Worm (Caenorhabditis elegans): ENCODE measurements around the gene cnc-6.

DNA sequence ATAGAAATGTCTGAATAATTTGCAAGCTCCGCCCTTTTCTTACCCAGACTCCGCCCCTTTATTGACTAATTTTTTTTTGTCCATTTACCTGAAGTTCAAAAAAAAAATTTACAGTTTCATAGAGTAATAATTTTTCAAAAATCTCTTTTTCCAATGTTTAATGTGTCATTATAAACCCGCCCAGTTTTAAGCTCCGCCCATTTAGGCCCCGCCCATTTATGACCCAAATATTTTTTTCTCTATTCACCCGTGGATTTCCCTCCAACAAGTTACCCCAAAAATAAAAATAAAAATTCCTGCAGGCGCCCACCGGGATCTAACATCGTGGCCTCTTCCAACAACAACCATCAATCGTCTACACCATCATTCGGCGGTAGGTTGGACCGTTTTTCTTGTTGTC lies 24.7 kb downstream of the cnc-6 start, which contains the start of gene rimb-1:
- no peak for TF ChIP-seq pha-4 (tag; optimal IDR thresholded peaks at IDR 0.05)
- TF ChIP-seq ceh-6 (GFP tag; optimal IDR thresholded peaks at IDR 0.05) = no peak
- no peak for TF ChIP-seq pax-1 (tag; optimal IDR thresholded peaks at IDR 0.05)
